Worm (Caenorhabditis elegans): ENCODE results near the gene mdt-4.
"Not testable (repeated sequence)": the region's sequence is repeated elsewhere in the genome, so short reads cannot be mapped to it uniquely, and the experiment has no call there.

Gene mdt-4

DNA sequence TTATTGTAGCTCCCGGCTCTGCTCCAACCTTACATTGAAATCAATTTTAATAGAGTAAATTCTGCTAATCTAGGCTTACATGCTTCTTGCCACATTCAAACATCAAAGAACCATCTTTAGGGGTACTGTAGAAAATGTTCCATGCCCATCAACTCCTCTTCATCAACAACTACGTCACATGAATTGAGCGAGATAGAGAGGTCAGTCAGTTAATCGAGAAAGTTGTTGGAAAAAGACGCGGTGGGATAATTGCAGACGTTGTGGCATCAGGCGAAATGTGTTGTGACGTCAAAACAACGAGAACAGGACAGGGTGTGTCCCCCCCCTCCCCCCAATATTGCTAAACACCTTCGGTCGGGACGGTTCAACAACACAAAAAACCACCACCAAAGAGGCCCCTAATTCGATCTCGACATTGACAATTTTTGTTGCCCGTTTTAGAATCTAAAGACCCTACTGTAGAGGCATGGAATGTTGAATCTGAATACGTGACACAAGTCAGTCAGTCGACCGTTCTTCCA lies 25.2 kb downstream of the mdt-4 start:
- TF ChIP-seq athp-1 (tag; optimal IDR thresholded peaks at IDR 0.05) = no peak
- TF ChIP-seq gei-17 (GFP tag; optimal IDR thresholded peaks at IDR 0.05) = no peak
- no peak for TF ChIP-seq hrde-1 (tag; optimal IDR thresholded peaks at IDR 0.05; ENCODE audit: borderline replicate concordance)
- TF ChIP-seq somi-1 (GFP tag; optimal IDR thresholded peaks at IDR 0.05) = no peak
- no peak for TF ChIP-seq F23B12.7 (tag; optimal IDR thresholded peaks at IDR 0.05; ENCODE audit: insufficient read depth)
- no peak for TF ChIP-seq ztf-18 (tag; optimal IDR thresholded peaks at IDR 0.05)
- no peak for TF ChIP-seq rec-8 (tag; optimal IDR thresholded peaks at IDR 0.05)
- no peak for TF ChIP-seq Y53F4B.3 (GFP tag; IDR thresholded peaks at IDR 0.05)
- no peak for TF ChIP-seq Y56A3A.18 (GFP tag; IDR thresholded peaks at IDR 0.05)
- no peak for TF ChIP-seq nhr-80 (tag; optimal IDR thresholded peaks at IDR 0.05)
- TF ChIP-seq attf-5 (GFP tag; optimal IDR thresholded peaks at IDR 0.05) = no peak
- TF ChIP-seq nhr-120 (GFP tag; IDR thresholded peaks at IDR 0.05) = no peak
- TF ChIP-seq ccch-3 (GFP tag; optimal IDR thresholded peaks at IDR 0.05) = no peak
- TF ChIP-seq sdz-38 (tag; optimal IDR thresholded peaks at IDR 0.05) = no peak
- TF ChIP-seq hlh-26 (GFP tag; conservative IDR thresholded peaks at IDR 0.05) = no peak
- no peak for TF ChIP-seq hmg-20 (GFP tag; IDR thresholded peaks at IDR 0.05)
- TF ChIP-seq snpc-1.3 (tag; optimal IDR thresholded peaks at IDR 0.05; ENCODE audit: insufficient read depth) = no peak
- TF ChIP-seq efl-1 (GFP tag; optimal IDR thresholded peaks at IDR 0.05) = no peak
- no peak for TF ChIP-seq ztf-22 (GFP tag; optimal IDR thresholded peaks at IDR 0.05)

DNA sequence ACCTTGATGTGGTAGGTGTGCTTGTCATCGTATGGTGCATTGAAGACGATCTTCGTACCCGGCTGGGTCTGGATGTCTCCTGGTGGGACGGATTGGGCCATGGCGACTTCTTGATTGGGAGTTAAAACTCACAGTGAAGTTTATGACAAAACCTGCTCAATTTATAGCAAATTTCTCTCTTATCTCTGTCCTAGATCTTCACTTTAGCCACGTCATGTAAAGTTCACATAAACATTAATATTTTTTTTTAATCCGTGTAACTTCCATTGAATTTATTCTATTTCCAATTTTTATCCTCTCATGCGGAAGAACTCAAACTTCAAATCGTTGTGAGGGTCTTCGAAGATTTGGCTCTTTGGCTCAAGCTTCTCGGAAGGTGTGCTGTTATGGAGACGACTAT lies 27.3 kb downstream of the mdt-4 start, which contains the start of gene msp-31:
TSS of gene msp-31 (minus strand) at position 101 of the 400 bp plus-strand sequence.
- TF ChIP-seq ztf-18 (tag; optimal IDR thresholded peaks at IDR 0.05); sdz-38 (tag; optimal IDR thresholded peaks at IDR 0.05); lir-1 (GFP tag; conservative IDR thresholded peaks at IDR 0.05): not testable (repeated sequence)

DNA sequence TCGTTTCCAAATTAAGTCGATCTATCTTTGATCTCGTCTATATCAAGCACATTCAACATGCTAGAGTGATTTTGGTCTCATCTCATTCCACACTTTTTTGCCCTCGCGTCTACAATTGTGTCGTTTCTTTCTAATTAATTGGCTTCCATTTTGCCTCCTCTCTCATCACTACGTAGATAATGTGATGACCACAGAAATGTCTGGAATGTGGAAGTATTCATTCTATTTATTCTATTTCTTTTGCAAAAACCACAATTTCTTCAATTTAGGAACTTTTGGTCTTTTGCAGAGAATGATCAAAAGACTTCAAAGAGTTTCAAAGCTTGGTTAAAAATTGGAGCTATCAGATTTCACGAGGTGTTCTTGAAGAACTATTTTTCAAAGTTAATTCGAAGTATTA lies 28.2 kb downstream of the mdt-4 start:
- TF ChIP-seq ztf-6 (GFP tag; IDR thresholded peaks at IDR 0.05) (no peak), somi-1 (GFP tag; optimal IDR thresholded peaks at IDR 0.05) (no peak)

DNA sequence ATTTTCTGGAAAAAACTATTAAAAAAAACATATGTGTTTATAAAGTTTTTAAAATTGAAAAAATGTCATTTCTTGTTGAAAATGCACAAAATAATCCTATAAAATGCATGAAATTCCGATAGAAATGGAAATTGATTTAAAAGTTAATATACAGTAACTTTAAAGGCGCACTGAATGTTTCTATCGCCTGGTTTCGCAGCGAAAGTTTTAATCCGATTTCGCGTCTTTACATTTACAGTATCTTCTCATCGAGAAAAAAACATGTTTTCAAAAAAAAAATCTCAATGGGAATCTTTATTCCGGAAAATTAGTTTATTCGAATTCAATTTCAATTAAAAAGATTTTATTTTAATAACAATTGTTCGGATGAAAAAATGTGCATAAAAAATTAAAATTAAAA lies 29.5 kb downstream of the mdt-4 start, which contains the start of gene R05F9.11:
TSS of gene R05F9.11 (minus strand) at position 5 of the 400 bp plus-strand sequence.
- TF ChIP-seq lin-54 (GFP tag; optimal IDR thresholded peaks at IDR 0.05) (peak; percentile 45), die-1 (tag; optimal IDR thresholded peaks at IDR 0.05) (no peak), zfh-2 (GFP tag; conservative IDR thresholded peaks at IDR 0.05) (no peak), rcor-1 (GFP tag; IDR thresholded peaks at IDR 0.05) (0 out of 2 replicates have a peak, but pooled peaks have one; percentile 11), ets-4 (GFP tag; optimal IDR thresholded peaks at IDR 0.05) (no peak), madf-6 (GFP tag; IDR thresholded peaks at IDR 0.05) (peak; percentile 93), tbp1 (GFP tag; optimal IDR thresholded peaks at IDR 0.05) (peak; percentile 42), akir-1 (GFP tag; optimal IDR thresholded peaks at IDR 0.05) (no peak), efl-1 (GFP tag; optimal IDR thresholded peaks at IDR 0.05) (peak; percentile 27), D2030.7 (GFP tag; IDR thresholded peaks at IDR 0.05) (peak; percentile 66), pha-4 (tag; optimal IDR thresholded peaks at IDR 0.05) (no peak), attf-3 (GFP tag; conservative IDR thresholded peaks at IDR 0.05) (no peak), F33H1.4 (GFP tag; IDR thresholded peaks at IDR 0.05) (peak; percentile 95), lir-1 (GFP tag; conservative IDR thresholded peaks at IDR 0.05) (no peak), repo-1 (tag; optimal IDR thresholded peaks at IDR 0.05) (no peak), mcd-1 (GFP tag; IDR thresholded peaks at IDR 0.05) (0 out of 2 replicates have a peak, but pooled peaks have one; percentile 18), him-1 (tag; optimal IDR thresholded peaks at IDR 0.05) (peak; percentile 79), attf-6 (GFP tag; IDR thresholded peaks at IDR 0.05) (no peak), tlf-1 (GFP tag; optimal IDR thresholded peaks at IDR 0.05) (peak; percentile 4), ceh-91 (GFP tag; IDR thresholded peaks at IDR 0.05) (0 out of 2 replicates have a peak, but pooled peaks have one; percentile 52), aptf-3 (GFP tag; IDR thresholded peaks at IDR 0.05) (no peak), dpff-1 (tag; optimal IDR thresholded peaks at IDR 0.05) (no peak), hsf-1 (GFP tag; IDR thresholded peaks at IDR 0.05) (0 out of 2 replicates have a peak, but pooled peaks have one; percentile 40), madf-8 (GFP tag; conservative IDR thresholded peaks at IDR 0.05) (peak; percentile 87)
